Worm (Caenorhabditis elegans): Measurements from ENCODE around the gene crp-1.

Gene crp-1

DNA sequence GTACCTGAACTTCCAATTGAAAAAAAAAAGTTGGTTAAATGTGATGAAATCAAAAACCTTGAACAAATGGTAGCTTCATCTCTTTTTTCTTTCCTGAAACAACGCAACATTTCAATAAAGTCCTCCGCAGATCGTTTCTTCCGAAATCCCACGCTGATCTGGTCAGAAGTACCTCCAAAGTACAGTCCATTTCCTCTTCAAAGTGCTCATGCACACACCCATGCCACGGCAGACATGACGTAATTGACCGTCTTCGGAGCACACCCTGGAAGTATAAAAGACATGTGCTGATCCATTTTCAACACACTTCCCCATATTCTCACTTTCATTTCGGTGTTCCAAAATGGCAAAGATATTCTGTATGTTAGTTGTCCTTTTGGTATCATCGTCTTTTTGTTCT, 25.5 kb downstream of the crp-1 start, which contains the start of gene C35A5.10:
Gene C35A5.10, plus strand, starts transcription at position 301 of the 400 bp plus-strand sequence.
- TF ChIP-seq ceh-2 (tag; optimal IDR thresholded peaks at IDR 0.05) (no peak), ets-4 (tag; optimal IDR thresholded peaks at IDR 0.05) (no peak), hlh-13 (GFP tag; optimal IDR thresholded peaks at IDR 0.05) (no peak), ref-2 (tag; optimal IDR thresholded peaks at IDR 0.05) (no peak), ceh-6 (GFP tag; optimal IDR thresholded peaks at IDR 0.05) (no peak), ahr-1 (tag; optimal IDR thresholded peaks at IDR 0.05) (no peak), zip-5 (tag; optimal IDR thresholded peaks at IDR 0.05) (no peak), sox-4 (tag; optimal IDR thresholded peaks at IDR 0.05) (no peak), syd-9 (tag; optimal IDR thresholded peaks at IDR 0.05) (no peak), npax-4 (tag; optimal IDR thresholded peaks at IDR 0.05) (no peak), ceh-31 (tag; optimal IDR thresholded peaks at IDR 0.05) (no peak), ceh-19 (GFP tag; optimal IDR thresholded peaks at IDR 0.05) (no peak), ceh-14 (tag; optimal IDR thresholded peaks at IDR 0.05) (no peak), hlh-8 (tag; optimal IDR thresholded peaks at IDR 0.05) (no peak), F13H6.1 (tag; optimal IDR thresholded peaks at IDR 0.05) (no peak), madf-2 (tag; optimal IDR thresholded peaks at IDR 0.05) (no peak)

DNA sequence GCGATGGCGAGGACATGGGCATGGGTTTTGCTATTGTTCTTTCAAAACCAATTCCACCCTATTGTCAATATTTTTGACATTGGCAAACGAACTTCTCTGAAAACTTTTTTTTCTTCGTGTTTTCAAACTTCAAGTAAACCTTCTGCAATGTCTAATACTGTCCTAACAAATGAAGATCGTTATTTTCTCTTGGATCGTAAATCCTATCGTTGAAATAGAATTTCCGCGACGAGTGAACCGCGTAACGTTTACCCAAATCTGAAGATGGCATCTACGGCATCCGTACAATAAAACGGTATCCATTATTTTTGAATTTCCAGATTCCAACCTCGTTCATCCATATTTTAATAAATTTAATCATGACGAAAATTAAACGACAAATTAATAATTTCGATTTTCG, 27.2 kb downstream of the crp-1 start, which contains the start of gene C35A5.5:
Gene C35A5.5, plus strand, starts transcription at position 301 of the 400 bp plus-strand sequence.
- TF ChIP-seq dmd-4 (tag; optimal IDR thresholded peaks at IDR 0.05; ENCODE audit: borderline replicate concordance) (no peak), gmeb-2 (tag; optimal IDR thresholded peaks at IDR 0.05) (no peak), ceh-48 (tag; optimal IDR thresholded peaks at IDR 0.05) (no peak), dve-1 (tag; optimal IDR thresholded peaks at IDR 0.05) (no peak), hlh-30 (tag; optimal IDR thresholded peaks at IDR 0.05; ENCODE audit: insufficient read depth) (no peak), pha-4 (tag; optimal IDR thresholded peaks at IDR 0.05) (no peak), unc-42 (tag; optimal IDR thresholded peaks at IDR 0.05) (no peak), mec-3 (tag; optimal IDR thresholded peaks at IDR 0.05; ENCODE audit: borderline replicate concordance) (no peak), sox-2 (GFP tag; IDR thresholded peaks at IDR 0.05) (no peak), ceh-24 (tag; optimal IDR thresholded peaks at IDR 0.05) (no peak), ets-4 (tag; optimal IDR thresholded peaks at IDR 0.05) (no peak), hlh-8 (tag; optimal IDR thresholded peaks at IDR 0.05) (no peak), ceh-31 (tag; optimal IDR thresholded peaks at IDR 0.05) (no peak), pha-2 (tag; optimal IDR thresholded peaks at IDR 0.05) (no peak), ceh-34 (tag; optimal IDR thresholded peaks at IDR 0.05) (no peak), sdc-2 (tag; optimal IDR thresholded peaks at IDR 0.05) (no peak), lin-11 (tag; optimal IDR thresholded peaks at IDR 0.05) (no peak), pax-1 (tag; optimal IDR thresholded peaks at IDR 0.05) (no peak), K09A11.1 (tag; optimal IDR thresholded peaks at IDR 0.05; ENCODE audit: insufficient read depth) (no peak), lim-6 (tag; optimal IDR thresholded peaks at IDR 0.05) (no peak)

- TF ChIP-seq rnt-1 (tag; optimal IDR thresholded peaks at IDR 0.05): no peak
- no peak for TF ChIP-seq fkh-6 (tag; optimal IDR thresholded peaks at IDR 0.05)
- no peak for TF ChIP-seq ceh-6 (GFP tag; optimal IDR thresholded peaks at IDR 0.05)
- no peak for TF ChIP-seq zip-5 (tag; optimal IDR thresholded peaks at IDR 0.05)
- no peak for TF ChIP-seq ahr-1 (tag; optimal IDR thresholded peaks at IDR 0.05)
- no peak for TF ChIP-seq elt-2 (tag; optimal IDR thresholded peaks at IDR 0.05)
- TF ChIP-seq ceh-24 (tag; optimal IDR thresholded peaks at IDR 0.05): no peak
Measured at ce11 chrV:10508855-10509254, 30.5 kb downstream of the crp-1 start, which contains the start of gene C35A5.6. Gene C35A5.6 (plus strand): TSS chrV:10509137.

DNA sequence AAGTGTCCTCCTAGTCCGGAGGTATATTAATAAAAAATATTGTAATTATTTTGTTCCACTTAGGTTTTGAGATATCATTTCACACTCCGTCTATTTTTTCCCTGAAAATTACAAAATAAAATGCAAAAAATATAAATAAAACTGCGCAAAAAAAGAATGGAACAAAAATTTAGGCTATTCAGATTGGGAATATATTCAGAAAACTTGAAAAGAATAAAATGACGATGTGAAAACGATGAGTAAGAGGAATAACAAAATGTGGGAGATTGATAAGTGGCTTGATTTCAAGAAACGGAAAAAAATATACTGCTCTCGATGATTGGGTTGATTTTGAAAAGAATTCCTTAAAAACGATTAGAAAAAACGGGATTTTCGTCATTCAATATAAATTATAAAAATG, 35.9 kb downstream of the crp-1 start, which contains the start of gene dmsr-8:
Gene dmsr-8, minus strand, starts transcription at position 101 of the 400 bp plus-strand sequence.
- TF ChIP-seq dmd-4 (tag; optimal IDR thresholded peaks at IDR 0.05; ENCODE audit: borderline replicate concordance): no peak
- no peak for TF ChIP-seq ahr-1 (tag; optimal IDR thresholded peaks at IDR 0.05)
- TF ChIP-seq ceh-30 (tag; optimal IDR thresholded peaks at IDR 0.05): no peak
- no peak for TF ChIP-seq ceh-45 (GFP tag; IDR thresholded peaks at IDR 0.05)
- no peak for TF ChIP-seq syd-9 (tag; optimal IDR thresholded peaks at IDR 0.05)

Data from whole organism, late embryonic.